Fruit fly (Drosophila melanogaster) Kc167 (cell line): ENCODE results near the gene Tsc1.

Source experiments
- Sin3A ChIP-seq: fragments of >200 bp; optimal IDR thresholded peaks from 2 replicates; lab custom pipeline; 2018; ENCODE audit warnings: missing external identifiers
- insv ChIP-seq: fragments of >200 bp; optimal IDR thresholded peaks from 3 replicates; lab custom pipeline; 2018; ENCODE audit warnings: missing external identifiers
- psq ChIP-seq: fragments of >200 bp; optimal IDR thresholded peaks from 2 replicates; lab custom pipeline; 2017; ENCODE audit warnings: missing external identifiers

dm6 chr3R:24139646-24140130 is 9.6 kb downstream of the Tsc1 start:
- TF ChIP-seq Sin3A (lab: Kevin White, UChicago) = no peak
- no peak for TF ChIP-seq insv (lab: Kevin White, UChicago)
- no peak for TF ChIP-seq psq (lab: Kevin White, UChicago)
